Fruit fly (Drosophila melanogaster): ENCODE results near the gene CG14907.

CG14907 gene

DNA sequence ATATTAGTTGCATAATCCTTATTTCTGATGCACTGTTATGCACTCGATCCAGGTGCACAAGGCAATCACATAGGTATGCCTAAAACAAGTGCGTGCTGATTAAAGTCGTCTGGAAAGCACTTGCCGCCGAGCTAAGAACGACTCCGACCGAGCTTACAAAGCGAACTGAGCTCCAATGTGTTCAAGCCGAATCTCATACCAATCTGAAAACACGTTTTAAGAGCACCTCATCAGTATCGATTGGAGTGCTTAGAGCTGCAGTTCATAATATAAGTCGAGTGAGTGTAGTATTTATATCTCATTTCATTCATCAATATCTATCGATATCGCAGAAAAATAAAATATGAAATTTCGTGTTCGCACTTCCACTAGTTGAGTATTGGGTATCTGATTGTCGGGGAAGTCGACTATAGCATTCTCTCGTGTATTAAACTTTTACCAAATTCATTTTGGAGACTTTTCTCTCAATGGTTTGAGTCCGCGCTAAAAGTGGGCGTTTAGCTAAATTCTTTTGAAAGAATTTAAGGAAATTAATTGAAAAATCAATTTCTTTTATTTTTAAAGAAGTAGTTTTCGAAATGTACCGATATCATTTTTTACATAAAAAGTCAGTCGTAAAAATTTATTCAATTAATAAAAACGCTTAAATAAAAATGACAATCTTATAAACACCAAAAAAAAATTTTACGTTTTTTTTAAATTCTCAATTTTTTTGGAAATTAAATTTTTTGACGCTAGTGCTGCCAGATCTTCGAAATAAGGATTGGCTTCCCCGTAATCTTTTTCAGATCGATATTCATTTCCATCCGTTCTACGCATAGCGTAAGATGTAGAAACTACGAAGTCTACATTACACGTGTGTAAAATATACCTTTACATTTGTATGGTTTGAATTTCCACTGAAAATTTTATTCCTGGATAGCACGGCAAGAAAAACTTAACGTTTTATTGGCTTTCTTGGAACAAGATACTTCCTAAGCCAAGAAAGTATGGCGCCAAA is 3.7 kb upstream of the CG14907 start, which contains the start of gene modSP (continued):
- TF ChIP-seq wdn (GFP tag; IDR thresholded peaks at IDR 0.05) (no peak), stc (GFP tag; IDR thresholded peaks at IDR 0.05) (peak; percentile 20; the same call in 1 of the 2 replicates), tin (GFP tag; optimal IDR thresholded peaks at IDR 0.05) (peak; percentile 18), gsb (GFP tag; IDR thresholded peaks at IDR 0.05) (no peak), PHDP (tag; optimal IDR thresholded peaks at IDR 0.05) (no peak), CG2678 (tag; optimal IDR thresholded peaks at IDR 0.05) (no peak), CG11504 (tag; optimal IDR thresholded peaks at IDR 0.05) (peak; percentile 35), bcd (GFP tag; optimal IDR thresholded peaks at IDR 0.05) (peak; percentile 31), CG4328 (GFP tag; optimal IDR thresholded peaks at IDR 0.05) (no peak), Dad (GFP tag; optimal IDR thresholded peaks at IDR 0.05) (no peak), Lhr (GFP tag; optimal IDR thresholded peaks at IDR 0.05) (peak; percentile 94), cas (GFP tag; IDR thresholded peaks at IDR 0.05) (no peak), luna (GFP tag; optimal IDR thresholded peaks at IDR 0.05) (no peak), dmrt11E (tag; optimal IDR thresholded peaks at IDR 0.05) (no peak), CG4854 (GFP tag; optimal IDR thresholded peaks at IDR 0.05) (no peak), CG3281 (GFP tag; optimal IDR thresholded peaks at IDR 0.05) (no peak), slou (GFP tag; optimal IDR thresholded peaks at IDR 0.05) (no peak), CG13287 (GFP tag; IDR thresholded peaks at IDR 0.05; ENCODE audit: partially characterized antibody) (peak; percentile 76; the same call in 1 of the 2 replicates), Dp (GFP tag; optimal IDR thresholded peaks at IDR 0.05) (peak; percentile 9), crc (GFP tag; optimal IDR thresholded peaks at IDR 0.05) (peak; percentile 25), CG15696 (tag; optimal IDR thresholded peaks at IDR 0.05) (peak; percentile 14), Opbp (GFP tag; IDR thresholded peaks at IDR 0.05; ENCODE audit: partially characterized antibody) (peak; percentile 81), Fer1 (GFP tag; optimal IDR thresholded peaks at IDR 0.05) (no peak), CG10959 (GFP tag; IDR thresholded peaks at IDR 0.05) (no peak), CG1024 (GFP tag; IDR thresholded peaks at IDR 0.05) (no peak), tx (GFP tag; optimal IDR thresholded peaks at IDR 0.05) (no peak), CG14014 (GFP tag; IDR thresholded peaks at IDR 0.05) (no peak), corto (GFP tag; optimal IDR thresholded peaks at IDR 0.05) (no peak), Atf-2 (GFP tag; optimal IDR thresholded peaks at IDR 0.05) (no peak), CG10267 (tag; optimal IDR thresholded peaks at IDR 0.05) (peak; percentile 35), ssp (GFP tag; IDR thresholded peaks at IDR 0.05) (peak; percentile 64), Fer2 (tag; optimal IDR thresholded peaks at IDR 0.05) (no peak), CG16813 (GFP tag; IDR thresholded peaks at IDR 0.05; ENCODE audit: partially characterized antibody) (peak; percentile 78), Hr39 (optimal IDR thresholded peaks at IDR 0.05) (no peak), MESR4 (GFP tag; optimal IDR thresholded peaks at IDR 0.05) (no peak), Max (GFP tag; optimal IDR thresholded peaks at IDR 0.05) (no peak), bowl (GFP tag; IDR thresholded peaks at IDR 0.05) (no peak), CG5245 (GFP tag; optimal IDR thresholded peaks at IDR 0.05) (peak; percentile 4), tio (GFP tag; optimal IDR thresholded peaks at IDR 0.05) (no peak), ERR (GFP tag; optimal IDR thresholded peaks at IDR 0.05) (no peak), CG7357 (GFP tag; IDR thresholded peaks at IDR 0.05) (peak; percentile 18; the same call in 1 of the 3 replicates), tgo (GFP tag; IDR thresholded peaks at IDR 0.05) (no peak), bigmax (GFP tag; optimal IDR thresholded peaks at IDR 0.05) (no peak), Deaf1 (tag; optimal IDR thresholded peaks at IDR 0.05) (peak; percentile 60), MTF-1 (GFP tag; optimal IDR thresholded peaks at IDR 0.05; ENCODE audit: borderline replicate concordance) (no peak), onecut (GFP tag; IDR thresholded peaks at IDR 0.05) (peak; percentile 91), fru (optimal IDR thresholded peaks at IDR 0.05) (no peak), wek (GFP tag; optimal IDR thresholded peaks at IDR 0.05) (no peak), CG11456 (GFP tag; IDR thresholded peaks at IDR 0.05) (peak; percentile 69; the same call in 2 of the 3 replicates)

Data from whole organism, embryonic.